Worm (Caenorhabditis elegans) whole organism, L2 larva: ENCODE measurements around the gene gsp-2.
A peak's percentile ranks its signal among the peaks of the same experiment; 100 is the strongest.

Experiments
- ceh-82 ChIP-seq: fragments of 150-350 bp; optimal IDR thresholded peaks from 2 replicates; lab custom pipeline; 2014; ENCODE audit warnings: missing biosample characterization, missing genetic modification characterization
- nhr-11 ChIP-seq: fragments of 150-350 bp; optimal IDR thresholded peaks from 2 replicates; lab custom pipeline; 2014; ENCODE audit warnings: missing biosample characterization, missing genetic modification characterization
- nhr-12 ChIP-seq: fragments of 150-350 bp; optimal IDR thresholded peaks from 2 replicates; lab custom pipeline; 2014; ENCODE audit warnings: missing biosample characterization, missing genetic modification characterization
- nhr-129 ChIP-seq: fragments of 150-350 bp; optimal IDR thresholded peaks from 2 replicates; lab custom pipeline; 2014; ENCODE audit warnings: missing biosample characterization, missing genetic modification characterization
- nhr-237 ChIP-seq: fragments of 150-350 bp; optimal IDR thresholded peaks from 2 replicates; lab custom pipeline; 2014; ENCODE audit warnings: missing biosample characterization, missing genetic modification characterization
- nhr-25 ChIP-seq: fragments of 150-350 bp; sonication (generic microtip); optimal IDR thresholded peaks from 3 replicates; lab custom pipeline; 2014; ENCODE audit warnings: missing biosample characterization, missing genetic modification characterization
- unc-39 ChIP-seq: fragments of 150-350 bp; optimal IDR thresholded peaks from 2 replicates; lab custom pipeline; 2014; ENCODE audit warnings: missing biosample characterization, missing genetic modification characterization
- ztf-11 ChIP-seq: sonication (generic microtip); optimal IDR thresholded peaks from 2 replicates; lab custom pipeline; 2017; ENCODE audit warnings: missing biosample characterization, missing genetic modification characterization
- ztf-4 ChIP-seq: fragments of 150-350 bp; optimal IDR thresholded peaks from 2 replicates; lab custom pipeline; 2014; ENCODE audit warnings: missing biosample characterization, missing genetic modification characterization

ce11 chrIII:7322018-7322417 lies 14.4 kb upstream of the gsp-2 start:
- TF ChIP-seq nhr-12 (no peak), nhr-237 (tag; lab: Kevin White, UChicago) (no peak), nhr-25 (tag; lab: Kevin White, UChicago) (no peak), nhr-11 (tag; lab: Kevin White, UChicago) (no peak), ztf-4 (tag; lab: Kevin White, UChicago) (no peak), nhr-129 (tag; lab: Kevin White, UChicago) (peak; percentile 41), ceh-82 (tag; lab: Kevin White, UChicago) (no peak), unc-39 (no peak), ztf-11 (tag; lab: Kevin White, UChicago) (no peak)
